Fruit fly (Drosophila melanogaster) whole organism, embryonic: ENCODE measurements around the gene cue.

Experiments used
- CG10147 ChIP-seq: fragments of 200-800 bp; sonication (Bioruptor generic); optimal IDR thresholded peaks from 2 replicates; lab custom pipeline; 2019; ENCODE audit warnings: missing biosample characterization, mild to moderate bottlenecking, missing genetic modification characterization, moderate library complexity
- CG10321 ChIP-seq: fragments of 200-800 bp; sonication (Bioruptor generic); IDR thresholded peaks from 2 replicates; pipeline ENCODE4 v1.3.6; 2022; ENCODE audit warnings: missing biosample characterization, missing genetic modification characterization
- CG10543 ChIP-seq: fragments of 200-800 bp; sonication (Bioruptor generic); optimal IDR thresholded peaks from 3 replicates; lab custom pipeline; 2017; ENCODE audit warnings: missing biosample characterization, mild to moderate bottlenecking, missing genetic modification characterization, moderate library complexity
- CG11398 ChIP-seq: fragments of 200-800 bp; sonication (Bioruptor generic); optimal IDR thresholded peaks from 2 replicates; lab custom pipeline; 2016; ENCODE audit warnings: missing biosample characterization, missing genetic modification characterization
- CG13894 ChIP-seq: fragments of 200-800 bp; sonication (Bioruptor generic); optimal IDR thresholded peaks from 3 replicates; lab custom pipeline; 2018; ENCODE audit warnings: missing biosample characterization, mild to moderate bottlenecking, missing genetic modification characterization, moderate library complexity
- CG15514 ChIP-seq: fragments of 200-800 bp; sonication (Bioruptor generic); optimal IDR thresholded peaks from 3 replicates; lab custom pipeline; 2017; ENCODE audit warnings: missing biosample characterization, missing genetic modification characterization, mild to moderate bottlenecking, moderate library complexity, missing genetic modification reagents
- CG15696 ChIP-seq: fragments of 200-800 bp; sonication (Bioruptor generic); optimal IDR thresholded peaks from 2 replicates; lab custom pipeline; 2019; ENCODE audit warnings: missing biosample characterization, mild to moderate bottlenecking, missing genetic modification characterization, moderate library complexity
- CG1647 ChIP-seq: fragments of 200-800 bp; sonication (Bioruptor generic); optimal IDR thresholded peaks from 3 replicates; lab custom pipeline; 2016; ENCODE audit warnings: missing biosample characterization, missing genetic modification characterization
- CG18764 ChIP-seq: fragments of 200-800 bp; sonication (Bioruptor generic); optimal IDR thresholded peaks from 3 replicates; lab custom pipeline; 2016; ENCODE audit warnings: missing biosample characterization, missing genetic modification characterization
- CG31224 ChIP-seq: fragments of 200-800 bp; sonication (Bioruptor generic); IDR thresholded peaks from 2 replicates; pipeline ENCODE4 v1.3.6; 2022; ENCODE audit warnings: missing biosample characterization, missing genetic modification characterization
- CG31388 ChIP-seq: fragments of 200-800 bp; sonication (Bioruptor generic); optimal IDR thresholded peaks from 2 replicates; lab custom pipeline; 2016; ENCODE audit warnings: missing biosample characterization, missing genetic modification characterization
- CG34376 ChIP-seq: fragments of 200-800 bp; sonication (Bioruptor generic); optimal IDR thresholded peaks from 2 replicates; lab custom pipeline; 2018; ENCODE audit warnings: missing biosample characterization, mild to moderate bottlenecking, missing genetic modification characterization
- CG6254 ChIP-seq: fragments of 200-800 bp; sonication (Bioruptor generic); optimal IDR thresholded peaks from 3 replicates; lab custom pipeline; 2017; ENCODE audit warnings: mild to moderate bottlenecking, missing biosample characterization, missing genetic modification reagents, missing genetic modification characterization
- CG9609 ChIP-seq: fragments of 200-800 bp; sonication (Bioruptor generic); optimal IDR thresholded peaks from 3 replicates; lab custom pipeline; 2016; ENCODE audit warnings: missing biosample characterization, missing genetic modification characterization
- CG9932 ChIP-seq: fragments of 200-800 bp; sonication (Bioruptor generic); IDR thresholded peaks from 2 replicates; pipeline ENCODE4 v1.3.6; 2022; ENCODE audit warnings: missing biosample characterization, missing genetic modification characterization
- Deaf1 ChIP-seq: fragments of 200-800 bp; optimal IDR thresholded peaks from 3 replicates; lab custom pipeline; 2019; ENCODE audit warnings: missing biosample characterization, mild to moderate bottlenecking, missing genetic modification characterization, moderate library complexity
- Drgx ChIP-seq: fragments of 200-800 bp; sonication (Bioruptor generic); IDR thresholded peaks from 2 replicates; pipeline ENCODE4 v1.3.6; 2022; ENCODE audit warnings: missing biosample characterization, missing genetic modification characterization
- Fer2 ChIP-seq: fragments of 200-800 bp; sonication (Bioruptor generic); optimal IDR thresholded peaks from 2 replicates; lab custom pipeline; 2018; ENCODE audit warnings: missing biosample characterization, mild to moderate bottlenecking, missing genetic modification characterization, moderate library complexity
- HHEX ChIP-seq: fragments of 200-800 bp; sonication (Bioruptor generic); optimal IDR thresholded peaks from 3 replicates; lab custom pipeline; 2017; ENCODE audit warnings: missing biosample characterization, mild to moderate bottlenecking, missing genetic modification characterization, missing genetic modification reagents
- HLH54F ChIP-seq: fragments of 200-800 bp; sonication (Bioruptor generic); optimal IDR thresholded peaks from 3 replicates; lab custom pipeline; 2016; ENCODE audit warnings: missing biosample characterization, missing genetic modification characterization
- Hmr ChIP-seq: fragments of 200-800 bp; sonication (Bioruptor generic); optimal IDR thresholded peaks from 3 replicates; lab custom pipeline; 2017; ENCODE audit warnings: mild to moderate bottlenecking, missing biosample characterization, missing genetic modification reagents, missing genetic modification characterization
- Hmx ChIP-seq: fragments of 200-800 bp; sonication (Bioruptor generic); optimal IDR thresholded peaks from 2 replicates; lab custom pipeline; 2016; ENCODE audit warnings: missing biosample characterization, missing genetic modification characterization
- Hr51 ChIP-seq, 2 experiments: fragments of 200-800 bp; sonication (Bioruptor generic); optimal IDR thresholded peaks; 2 replicates in 1 of 2; 3 replicates in 1 of 2; lab custom pipeline; 2016 to 2018; ENCODE audit warnings: missing biosample characterization in 2 of 2, missing genetic modification characterization in 2 of 2, mild to moderate bottlenecking in 1 of 2, moderate library complexity in 1 of 2
- Kr ChIP-seq: fragments of 200-800 bp; sonication (Bioruptor generic); optimal IDR thresholded peaks from 2 replicates; lab custom pipeline; 2017; ENCODE audit warnings: missing biosample characterization, mild to moderate bottlenecking, missing genetic modification characterization
- MTF-1 ChIP-seq: fragments of 200-800 bp; sonication (Bioruptor generic); optimal IDR thresholded peaks from 2 replicates; lab custom pipeline; 2018; ENCODE audit warnings: missing biosample characterization, mild to moderate bottlenecking, missing genetic modification characterization, borderline replicate concordance
- Nf-YB ChIP-seq: fragments of 200-800 bp; sonication (Bioruptor generic); optimal IDR thresholded peaks from 3 replicates; lab custom pipeline; 2019; ENCODE audit warnings: missing biosample characterization, mild to moderate bottlenecking, missing genetic modification characterization, moderate library complexity
- Ptx1 ChIP-seq: fragments of 200-800 bp; sonication (Bioruptor generic); IDR thresholded peaks from 2 replicates; pipeline ENCODE4 v1.3.6; 2022; ENCODE audit warnings: missing biosample characterization, missing genetic modification characterization
- Trl ChIP-seq, 3 experiments: fragments of >200 bp in 2 of 3; fragments of 200-800 bp in 1 of 3; sonication (Bioruptor generic) in 1 of 3; optimal IDR thresholded peaks; 2 replicates in 1 of 3; 3 replicates in 2 of 3; lab custom pipeline; 2016 to 2017; ENCODE audit warnings: missing biosample characterization in 1 of 3, missing genetic modification characterization in 1 of 3
- Xbp1 ChIP-seq: fragments of 200-800 bp; sonication (Bioruptor generic); optimal IDR thresholded peaks from 3 replicates; lab custom pipeline; 2016; ENCODE audit warnings: missing biosample characterization, mild to moderate bottlenecking, missing genetic modification characterization
- Xrp1 ChIP-seq: fragments of 200-800 bp; sonication (Bioruptor generic); IDR thresholded peaks from 2 replicates; pipeline ENCODE4 v1.3.6; 2022; ENCODE audit warnings: missing biosample characterization, missing genetic modification characterization
- YL-1 ChIP-seq: fragments of 200-800 bp; sonication (Bioruptor generic); optimal IDR thresholded peaks from 3 replicates; lab custom pipeline; 2017; ENCODE audit warnings: missing biosample characterization, mild to moderate bottlenecking, missing genetic modification characterization
- br ChIP-seq: fragments of >200 bp; optimal IDR thresholded peaks from 2 replicates; lab custom pipeline; 2017
- btn ChIP-seq: fragments of 200-800 bp; sonication (Bioruptor generic); optimal IDR thresholded peaks from 2 replicates; lab custom pipeline; 2016; ENCODE audit warnings: missing biosample characterization, missing genetic modification characterization
- caup ChIP-seq: fragments of 200-800 bp; sonication (Bioruptor generic); optimal IDR thresholded peaks from 3 replicates; lab custom pipeline; 2017; ENCODE audit warnings: missing biosample characterization, mild to moderate bottlenecking, missing genetic modification characterization, moderate library complexity; ENCODE audit not compliant: severe bottlenecking
- chn ChIP-seq: fragments of 200-800 bp; sonication (Bioruptor generic); optimal IDR thresholded peaks from 2 replicates; lab custom pipeline; 2016; ENCODE audit warnings: missing biosample characterization, missing genetic modification characterization
- crc ChIP-seq: fragments of 200-800 bp; sonication (Bioruptor generic); optimal IDR thresholded peaks from 2 replicates; lab custom pipeline; 2016; ENCODE audit warnings: missing biosample characterization, missing genetic modification characterization
- da ChIP-seq: fragments of 200-800 bp; sonication (Bioruptor generic); optimal IDR thresholded peaks from 2 replicates; lab custom pipeline; 2016; ENCODE audit warnings: missing biosample characterization, missing genetic modification characterization
- en ChIP-seq: fragments of 200-800 bp; sonication (Bioruptor generic); optimal IDR thresholded peaks from 2 replicates; lab custom pipeline; 2016; ENCODE audit warnings: missing biosample characterization, missing genetic modification characterization
- eyg ChIP-seq: fragments of 200-800 bp; sonication (Bioruptor generic); optimal IDR thresholded peaks from 3 replicates; lab custom pipeline; 2016; ENCODE audit warnings: missing biosample characterization, missing genetic modification characterization
- fd96Cb ChIP-seq: fragments of 200-800 bp; sonication (Bioruptor generic); optimal IDR thresholded peaks from 2 replicates; lab custom pipeline; 2018; ENCODE audit warnings: missing biosample characterization, mild to moderate bottlenecking, missing genetic modification characterization, moderate library complexity
- h ChIP-seq: fragments of >200 bp; optimal IDR thresholded peaks from 2 replicates; lab custom pipeline; 2017
- hb ChIP-seq: fragments of 200-800 bp; sonication (Bioruptor generic); IDR thresholded peaks from 3 replicates; pipeline ENCODE4 v1.3.6; 2022; ENCODE audit warnings: missing biosample characterization, missing genetic modification characterization; ENCODE audit not compliant: partially characterized antibody
- hbn ChIP-seq: fragments of 200-800 bp; sonication (Bioruptor generic); IDR thresholded peaks from 2 replicates; pipeline ENCODE4 v1.3.6; 2022; ENCODE audit warnings: missing biosample characterization, missing genetic modification characterization; ENCODE audit not compliant: partially characterized antibody
- insv ChIP-seq, 2 experiments: fragments of 200-800 bp; sonication (Bioruptor generic); optimal IDR thresholded peaks; 3 replicates each; lab custom pipeline; 2016 to 2018; ENCODE audit warnings: missing biosample characterization in 2 of 2, missing genetic modification characterization in 2 of 2
- phol ChIP-seq: fragments of 200-800 bp; sonication (Bioruptor generic); optimal IDR thresholded peaks from 3 replicates; lab custom pipeline; 2018; ENCODE audit warnings: missing biosample characterization, mild to moderate bottlenecking, missing genetic modification characterization, moderate library complexity
- pros ChIP-seq: fragments of 200-800 bp; sonication (Bioruptor generic); optimal IDR thresholded peaks from 3 replicates; lab custom pipeline; 2019; ENCODE audit warnings: missing biosample characterization, mild to moderate bottlenecking, missing genetic modification characterization, moderate library complexity
- ro ChIP-seq: fragments of 200-800 bp; sonication (Bioruptor generic); IDR thresholded peaks from 2 replicates; pipeline ENCODE4 v1.3.6; 2022; ENCODE audit warnings: missing biosample characterization, missing genetic modification characterization
- sr ChIP-seq: fragments of 200-800 bp; sonication (Bioruptor generic); IDR thresholded peaks from 3 replicates; pipeline ENCODE4 v1.3.6; 2022; ENCODE audit warnings: missing biosample characterization, missing genetic modification characterization
- sug ChIP-seq: fragments of 200-800 bp; optimal IDR thresholded peaks from 2 replicates; lab custom pipeline; 2019; ENCODE audit warnings: missing biosample characterization, mild to moderate bottlenecking, missing genetic modification characterization, moderate library complexity
- ttk ChIP-seq: fragments of 200-800 bp; sonication (Bioruptor generic); IDR thresholded peaks from 2 replicates; pipeline ENCODE4 v2.1.2; 2022; ENCODE audit warnings: missing biosample characterization, missing genetic modification characterization
- z ChIP-seq: fragments of 200-800 bp; sonication (Bioruptor generic); IDR thresholded peaks from 3 replicates; pipeline ENCODE4 v1.3.6; 2022; ENCODE audit warnings: missing biosample characterization, missing genetic modification characterization

cue gene

dm6 chr3L:1538314-1538854, 21.3 kb upstream of the cue start (continued):
- TF ChIP-seq CG13894 (tag; lab: Kevin White, UChicago) (no peak), CG31224 (GFP tag; lab: Robert Waterston, UW) (no peak), Deaf1 (tag; lab: Kevin White, UChicago) (peak; percentile 11), crc (no peak), h (lab: Kevin White, UChicago) (no peak), phol (tag; lab: Kevin White, UChicago) (no peak), CG15696 (tag; lab: Kevin White, UChicago) (no peak), Xbp1 (GFP tag; lab: Kevin White, UChicago) (no peak), CG10321 (GFP tag; lab: Robert Waterston, UW) (no peak), HLH54F (no peak), Fer2 (no peak), CG10543 (GFP tag; lab: Kevin White, UChicago) (peak; percentile 9), Ptx1 (GFP tag; lab: Robert Waterston, UW) (no peak), chn (GFP tag; lab: Kevin White, UChicago) (no peak), sr (GFP tag; lab: Robert Waterston, UW) (no peak), sug (tag; lab: Kevin White, UChicago) (peak; percentile 53), Trl (optimal IDR thresholded peaks at IDR 0.05; lab: Kevin White, UChicago) (no peak), Trl (GFP tag; optimal IDR thresholded peaks at IDR 0.05; lab: Kevin White, UChicago) (no peak), CG15514 (peak; percentile 23), Hr51 (GFP tag; optimal IDR thresholded peaks at IDR 0.05; lab: Kevin White, UChicago) (peak in 1 of 2 experiments; percentile 12), en (GFP tag; lab: Kevin White, UChicago) (no peak), da (GFP tag; lab: Kevin White, UChicago) (no peak), Drgx (0 out of 2 replicates have a peak, but pooled peaks have one; percentile 10), btn (GFP tag; lab: Kevin White, UChicago) (no peak), eyg (GFP tag; lab: Kevin White, UChicago) (no peak), CG31388 (GFP tag; lab: Kevin White, UChicago) (no peak), CG34376 (GFP tag; lab: Kevin White, UChicago) (peak; percentile 35), MTF-1 (GFP tag; lab: Kevin White, UChicago) (no peak), Hmr (GFP tag; lab: Kevin White, UChicago) (peak; percentile 8), Hmx (GFP tag; lab: Kevin White, UChicago) (no peak), ttk (GFP tag; lab: Robert Waterston, UW) (no peak), pros (GFP tag; lab: Kevin White, UChicago) (peak; percentile 87), CG11398 (GFP tag; lab: Kevin White, UChicago) (no peak), fd96Cb (tag; lab: Kevin White, UChicago) (no peak), caup (GFP tag; lab: Kevin White, UChicago) (no peak), YL-1 (GFP tag; lab: Kevin White, UChicago) (no peak), hbn (peak; percentile 26; the same call in 1 of the 2 replicates), ro (no peak), HHEX (GFP tag; lab: Kevin White, UChicago) (no peak), br (lab: Kevin White, UChicago) (no peak), Nf-YB (no peak), CG10147 (GFP tag; lab: Kevin White, UChicago) (no peak), CG6254 (GFP tag; lab: Kevin White, UChicago) (no peak), CG9932 (GFP tag; lab: Robert Waterston, UW) (no peak), CG1647 (GFP tag; lab: Kevin White, UChicago) (no peak), CG9609 (GFP tag; lab: Kevin White, UChicago) (no peak), hb (GFP tag; lab: Robert Waterston, UW) (no peak), insv (GFP tag; optimal IDR thresholded peaks at IDR 0.05; lab: Kevin White, UChicago) (no peak), CG18764 (no peak), z (GFP tag; lab: Robert Waterston, UW) (no peak), Xrp1 (GFP tag; lab: Robert Waterston, UW) (no peak), Kr (GFP tag; lab: Kevin White, UChicago) (no peak)
